Worm (Caenorhabditis elegans): ENCODE data around the gene F22H10.3.

F22H10.3 gene

ce11 chrX:16702232-16702631 is 24.7 kb upstream of the F22H10.3 start, which contains the start of gene F22H10.1:
Gene F22H10.1 (plus strand): TSS chrX:16702442.
- no peak for TF ChIP-seq flt-1 (GFP tag; IDR thresholded peaks at IDR 0.05)
- no peak for TF ChIP-seq ama-1 (optimal IDR thresholded peaks at IDR 0.05)
- no peak for TF ChIP-seq tbx-11 (GFP tag; IDR thresholded peaks at IDR 0.05)
- TF ChIP-seq scrt-1 (GFP tag; IDR thresholded peaks at IDR 0.05), result no peak
- TF ChIP-seq ceh-36 (tag; optimal IDR thresholded peaks at IDR 0.05), result no peak
- no peak for TF ChIP-seq F13C5.2 (tag; optimal IDR thresholded peaks at IDR 0.05)
- TF ChIP-seq B0310.2 (tag; optimal IDR thresholded peaks at IDR 0.05), result no peak

- TF ChIP-seq B0310.2 (tag; optimal IDR thresholded peaks at IDR 0.05) (no peak), ets-7 (tag; optimal IDR thresholded peaks at IDR 0.05) (no peak), hmg-4 (GFP tag; optimal IDR thresholded peaks at IDR 0.05) (no peak), hmbx-1 (tag; optimal IDR thresholded peaks at IDR 0.05) (no peak), sea-1 (GFP tag; conservative IDR thresholded peaks at IDR 0.05) (no peak), ama-1 (optimal IDR thresholded peaks at IDR 0.05) (no peak), tbx-37 (GFP tag; conservative IDR thresholded peaks at IDR 0.05) (no peak), aly-1 (tag; optimal IDR thresholded peaks at IDR 0.05) (no peak), tbx-11 (GFP tag; IDR thresholded peaks at IDR 0.05) (no peak), ceh-13 (GFP tag; optimal IDR thresholded peaks at IDR 0.05) (no peak), ceh-36 (tag; optimal IDR thresholded peaks at IDR 0.05) (no peak), scrt-1 (GFP tag; IDR thresholded peaks at IDR 0.05) (no peak), hnd-1 (tag; optimal IDR thresholded peaks at IDR 0.05) (no peak), F13C5.2 (tag; optimal IDR thresholded peaks at IDR 0.05) (no peak)
Observed at ce11 chrX:16698074-16698473, 20.6 kb upstream of the F22H10.3 start.

- TF ChIP-seq hmbx-1 (tag; optimal IDR thresholded peaks at IDR 0.05) (no peak), ama-1 (optimal IDR thresholded peaks at IDR 0.05) (no peak), aly-1 (tag; optimal IDR thresholded peaks at IDR 0.05) (no peak), B0310.2 (tag; optimal IDR thresholded peaks at IDR 0.05) (no peak), ceh-13 (GFP tag; optimal IDR thresholded peaks at IDR 0.05) (no peak), hnd-1 (tag; optimal IDR thresholded peaks at IDR 0.05) (no peak), tbx-37 (GFP tag; conservative IDR thresholded peaks at IDR 0.05) (no peak), tbx-11 (GFP tag; IDR thresholded peaks at IDR 0.05) (no peak), ceh-36 (tag; optimal IDR thresholded peaks at IDR 0.05) (no peak), pes-1 (GFP tag; IDR thresholded peaks at IDR 0.05) (no peak), sea-1 (GFP tag; conservative IDR thresholded peaks at IDR 0.05) (no peak), F13C5.2 (tag; optimal IDR thresholded peaks at IDR 0.05) (no peak), hmg-4 (GFP tag; optimal IDR thresholded peaks at IDR 0.05) (no peak), flt-1 (GFP tag; IDR thresholded peaks at IDR 0.05) (no peak), ets-7 (tag; optimal IDR thresholded peaks at IDR 0.05) (no peak)
Observed at ce11 chrX:16696822-16697221, 19.3 kb upstream of the F22H10.3 start.

DNA sequence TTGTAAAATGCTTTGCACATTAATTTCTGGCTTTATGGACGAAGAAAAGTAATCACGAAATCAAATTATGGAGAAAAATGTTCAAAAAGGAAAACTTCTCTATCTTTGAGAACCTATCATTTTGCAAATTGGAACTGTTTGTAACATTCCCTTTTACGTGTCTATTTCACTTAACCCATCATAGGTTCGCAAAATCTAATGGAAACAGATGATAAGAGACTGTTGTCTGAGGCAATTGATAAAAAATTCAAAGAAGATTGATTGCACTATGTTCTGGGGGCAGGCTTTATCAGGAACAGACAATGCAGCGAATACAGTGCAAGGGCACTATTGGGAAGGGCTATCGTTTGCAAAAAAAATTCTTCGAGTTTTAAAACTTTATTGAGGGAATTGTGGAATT is 17.7 kb upstream of the F22H10.3 start:
- TF ChIP-seq ama-1 (optimal IDR thresholded peaks at IDR 0.05) (no peak), hmg-4 (GFP tag; optimal IDR thresholded peaks at IDR 0.05) (no peak), flt-1 (GFP tag; IDR thresholded peaks at IDR 0.05) (no peak), ets-7 (tag; optimal IDR thresholded peaks at IDR 0.05) (no peak), F13C5.2 (tag; optimal IDR thresholded peaks at IDR 0.05) (no peak), hmbx-1 (tag; optimal IDR thresholded peaks at IDR 0.05) (no peak), sea-1 (GFP tag; conservative IDR thresholded peaks at IDR 0.05) (no peak)

- no peak for TF ChIP-seq ceh-36 (tag; optimal IDR thresholded peaks at IDR 0.05)
- no peak for TF ChIP-seq F13C5.2 (tag; optimal IDR thresholded peaks at IDR 0.05)
- no peak for TF ChIP-seq ets-7 (tag; optimal IDR thresholded peaks at IDR 0.05)
- no peak for TF ChIP-seq tra-4 (tag; optimal IDR thresholded peaks at IDR 0.05)
- TF ChIP-seq flt-1 (GFP tag; IDR thresholded peaks at IDR 0.05), result no peak
Observed at ce11 chrX:16691045-16691444, 13.5 kb upstream of the F22H10.3 start, which contains the start of gene F22H10.6. Gene F22H10.6 (minus strand): TSS chrX:16691336.

DNA sequence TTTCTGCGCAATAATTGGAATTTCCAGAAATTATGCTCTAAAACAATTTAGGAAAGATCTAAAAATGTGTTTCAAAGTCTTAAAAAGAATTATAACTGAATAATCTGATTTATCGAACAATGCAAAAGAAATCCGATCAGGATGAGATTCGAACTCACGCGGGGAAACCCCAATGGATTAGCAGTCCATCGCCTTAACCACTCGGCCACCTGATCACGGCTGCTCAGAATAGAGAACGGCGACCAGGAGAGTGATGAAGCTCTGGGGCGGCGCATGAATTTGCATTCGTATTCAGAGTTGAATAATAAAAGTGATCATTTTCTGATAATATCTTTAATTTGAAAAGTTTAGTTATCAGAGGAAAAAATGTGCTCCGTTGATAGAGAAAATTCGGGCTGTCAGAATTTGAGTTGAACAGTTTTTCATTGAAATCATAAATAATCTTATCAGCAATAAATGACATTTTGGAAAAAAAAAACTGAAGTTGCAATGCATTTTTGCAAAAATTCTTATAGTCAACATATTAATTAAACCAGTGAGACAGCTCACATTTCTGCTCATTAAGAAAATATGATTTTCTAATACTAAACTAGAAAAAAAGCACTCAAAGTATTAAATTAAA is 12.5 kb upstream of the F22H10.3 start:
- TF ChIP-seq hmbx-1 (tag; optimal IDR thresholded peaks at IDR 0.05) (no peak), aly-1 (tag; optimal IDR thresholded peaks at IDR 0.05) (no peak)

- TF ChIP-seq aly-1 (tag; optimal IDR thresholded peaks at IDR 0.05), result no peak
- no peak for TF ChIP-seq ama-1 (optimal IDR thresholded peaks at IDR 0.05)
- TF ChIP-seq tra-4 (tag; optimal IDR thresholded peaks at IDR 0.05), result no peak
- TF ChIP-seq scrt-1 (GFP tag; IDR thresholded peaks at IDR 0.05), result no peak
- no peak for TF ChIP-seq ceh-36 (tag; optimal IDR thresholded peaks at IDR 0.05)
- TF ChIP-seq B0310.2 (tag; optimal IDR thresholded peaks at IDR 0.05), result no peak
- TF ChIP-seq hmbx-1 (tag; optimal IDR thresholded peaks at IDR 0.05), result no peak
- TF ChIP-seq ceh-13 (GFP tag; optimal IDR thresholded peaks at IDR 0.05), result no peak
- no peak for TF ChIP-seq flt-1 (GFP tag; IDR thresholded peaks at IDR 0.05)
- TF ChIP-seq F13C5.2 (tag; optimal IDR thresholded peaks at IDR 0.05), result no peak
- no peak for TF ChIP-seq pes-1 (GFP tag; IDR thresholded peaks at IDR 0.05)
- TF ChIP-seq hnd-1 (tag; optimal IDR thresholded peaks at IDR 0.05), result no peak
Observed at ce11 chrX:16687945-16688344, 10.4 kb upstream of the F22H10.3 start, which contains the start of gene F22H10.11. Gene F22H10.11 (minus strand): TSS chrX:16688045.

DNA sequence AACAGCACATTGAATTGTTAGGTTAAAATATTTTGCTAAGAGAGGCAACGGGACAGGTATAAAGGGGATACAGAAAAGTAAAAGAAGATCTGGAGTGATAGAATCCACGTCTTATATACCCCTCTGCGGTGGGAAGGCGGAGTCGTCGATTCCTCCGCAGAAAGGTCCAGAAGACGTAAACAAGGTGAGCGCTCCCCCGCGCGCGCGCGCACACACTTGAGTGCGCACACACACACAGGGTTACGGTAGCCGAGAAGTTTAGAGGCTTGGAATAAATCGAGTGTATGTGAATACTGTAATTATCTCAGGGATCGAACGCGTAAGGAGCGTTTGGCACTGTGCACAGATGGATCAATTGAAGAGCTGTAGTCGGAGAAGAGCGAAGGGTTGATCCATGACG is 9.9 kb upstream of the F22H10.3 start:
- no peak for TF ChIP-seq scrt-1 (GFP tag; IDR thresholded peaks at IDR 0.05)
- TF ChIP-seq hmg-4 (GFP tag; optimal IDR thresholded peaks at IDR 0.05), result no peak
- TF ChIP-seq tbx-37 (GFP tag; conservative IDR thresholded peaks at IDR 0.05), result no peak
- TF ChIP-seq hmbx-1 (tag; optimal IDR thresholded peaks at IDR 0.05), result no peak
- no peak for TF ChIP-seq ceh-13 (GFP tag; optimal IDR thresholded peaks at IDR 0.05)
- no peak for TF ChIP-seq F13C5.2 (tag; optimal IDR thresholded peaks at IDR 0.05)
- no peak for TF ChIP-seq ama-1 (optimal IDR thresholded peaks at IDR 0.05)
- no peak for TF ChIP-seq sea-1 (GFP tag; conservative IDR thresholded peaks at IDR 0.05)
- TF ChIP-seq tbx-11 (GFP tag; IDR thresholded peaks at IDR 0.05), result no peak
- TF ChIP-seq tra-4 (tag; optimal IDR thresholded peaks at IDR 0.05), result no peak
- no peak for TF ChIP-seq ets-7 (tag; optimal IDR thresholded peaks at IDR 0.05)
- TF ChIP-seq aly-1 (tag; optimal IDR thresholded peaks at IDR 0.05), result no peak
- TF ChIP-seq B0310.2 (tag; optimal IDR thresholded peaks at IDR 0.05), result no peak
- no peak for TF ChIP-seq pes-1 (GFP tag; IDR thresholded peaks at IDR 0.05)
- no peak for TF ChIP-seq flt-1 (GFP tag; IDR thresholded peaks at IDR 0.05)

All from whole organism, early embryonic.